Worm (Caenorhabditis elegans) whole organism, mixed stage, embryonic: Measurements from ENCODE around the gene elo-8.

Experiments
- M03D4.4 ChIP-seq: sonication (generic microtip); optimal IDR thresholded peaks from 2 replicates; lab custom pipeline; 2017; ENCODE audit warnings: mild to moderate bottlenecking, missing genetic modification characterization, missing compliant biosample characterization
- blmp-1 ChIP-seq: fragments of 150-350 bp; optimal IDR thresholded peaks from 2 replicates; lab custom pipeline; 2014; ENCODE audit warnings: missing biosample characterization, missing genetic modification characterization
- ceh-83 ChIP-seq: fragments of 200-800 bp; sonication (Bioruptor generic); optimal IDR thresholded peaks from 2 replicates; lab custom pipeline; 2018; ENCODE audit warnings: mild to moderate bottlenecking, missing genetic modification characterization, missing compliant biosample characterization
- drap-1 ChIP-seq: fragments of 200-800 bp; sonication (Bioruptor generic); optimal IDR thresholded peaks from 3 replicates; lab custom pipeline; 2018; ENCODE audit warnings: mild to moderate bottlenecking, missing genetic modification characterization, missing compliant biosample characterization
- elt-1 ChIP-seq: sonication (generic microtip); optimal IDR thresholded peaks from 2 replicates; lab custom pipeline; 2017; ENCODE audit warnings: missing genetic modification characterization, mild to moderate bottlenecking, missing compliant biosample characterization, antibody characterized with exemption, moderate library complexity, borderline replicate concordance; ENCODE audit not compliant: insufficient read depth
- lin-32 ChIP-seq: fragments of 200-800 bp; sonication (Bioruptor generic); optimal IDR thresholded peaks from 2 replicates; lab custom pipeline; 2018; ENCODE audit warnings: mild to moderate bottlenecking, missing genetic modification characterization, missing compliant biosample characterization
- lsy-2 ChIP-seq: fragments of 150-350 bp; optimal IDR thresholded peaks from 2 replicates; lab custom pipeline; 2014; ENCODE audit warnings: missing biosample characterization, missing genetic modification characterization
- mep-1 ChIP-seq: fragments of 150-350 bp; optimal IDR thresholded peaks from 2 replicates; lab custom pipeline; 2017; ENCODE audit warnings: missing biosample characterization, missing genetic modification reagents, missing genetic modification characterization, inconsistent platforms
- nhr-28 ChIP-seq: fragments of 150-350 bp; optimal IDR thresholded peaks from 2 replicates; lab custom pipeline; 2014; ENCODE audit warnings: missing biosample characterization, missing genetic modification characterization
- nhr-76 ChIP-seq: sonication (generic microtip); optimal IDR thresholded peaks from 2 replicates; lab custom pipeline; 2017; ENCODE audit warnings: missing biosample characterization, missing genetic modification characterization
- pha-4 ChIP-seq: fragments of 150-350 bp; optimal IDR thresholded peaks from 2 replicates; lab custom pipeline; 2018; ENCODE audit warnings: missing biosample characterization, missing genetic modification reagents, missing genetic modification characterization
- snpc-4 ChIP-seq: fragments of 150-350 bp; optimal IDR thresholded peaks from 2 replicates; lab custom pipeline; 2014; ENCODE audit warnings: missing biosample characterization, missing genetic modification characterization

DNA sequence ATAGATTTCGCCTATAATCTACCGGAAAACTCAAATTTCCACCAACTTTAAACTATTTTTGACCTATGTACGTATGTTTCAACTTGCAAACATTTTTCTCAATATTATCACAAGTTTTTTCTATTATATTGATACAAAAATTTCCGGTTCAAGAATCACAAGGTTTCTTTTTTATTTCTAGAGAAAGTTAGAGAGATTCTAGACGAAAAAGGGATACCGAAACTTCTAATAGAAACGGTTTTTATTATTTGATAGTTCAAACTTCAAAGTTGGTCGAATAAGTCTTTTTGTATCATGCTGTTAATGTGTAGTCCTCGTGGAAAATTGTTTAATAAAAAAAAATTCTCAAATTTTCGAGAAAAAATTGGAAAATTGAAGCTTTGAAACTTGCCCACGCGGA is 23.2 kb upstream of the elo-8 start:
- TF ChIP-seq nhr-28, result no peak
- TF ChIP-seq blmp-1 (tag; lab: Kevin White, UChicago), result no peak
- no peak for TF ChIP-seq drap-1 (GFP tag; lab: Kevin White, UChicago)
- no peak for TF ChIP-seq elt-1 (tag; lab: Kevin White, UChicago)
- no peak for TF ChIP-seq M03D4.4 (tag; lab: Kevin White, UChicago)
- no peak for TF ChIP-seq lsy-2
- no peak for TF ChIP-seq ceh-83 (GFP tag; lab: Kevin White, UChicago)
- no peak for TF ChIP-seq nhr-76 (tag; lab: Kevin White, UChicago)
- TF ChIP-seq snpc-4 (tag; lab: Kevin White, UChicago), result no peak
- no peak for TF ChIP-seq mep-1 (tag; lab: Kevin White, UChicago)
- TF ChIP-seq pha-4 (tag; lab: Kevin White, UChicago), result no peak
- no peak for TF ChIP-seq lin-32
